Worm (Caenorhabditis elegans) whole organism, L4 larva: ENCODE results near the gene tag-89.

Source experiments
- F26F4.8 ChIP-seq: fragments of 200-800 bp; sonication (Bioruptor generic); conservative IDR thresholded peaks from 2 replicates; pipeline ENCODE4 v1.3.6; 2022; ENCODE audit warnings: missing genetic modification characterization, missing compliant biosample characterization
- F44E2.7 ChIP-seq: fragments of 200-800 bp; sonication (Bioruptor generic); IDR thresholded peaks from 2 replicates; pipeline ENCODE4 v2.1.2; 2022; ENCODE audit warnings: missing genetic modification characterization, missing compliant biosample characterization
- T20F7.1 ChIP-seq: fragments of 200-800 bp; sonication (Bioruptor generic); optimal IDR thresholded peaks from 2 replicates; lab custom pipeline; 2018; ENCODE audit warnings: mild to moderate bottlenecking, missing genetic modification characterization, missing compliant biosample characterization
- T26A8.4 ChIP-seq: fragments of 200-800 bp; sonication (Bioruptor generic); IDR thresholded peaks from 2 replicates; pipeline ENCODE4 v1.3.6; 2022; ENCODE audit warnings: missing genetic modification characterization, missing compliant biosample characterization
- ZK337.2 ChIP-seq: fragments of 200-800 bp; sonication (Bioruptor generic); IDR thresholded peaks from 2 replicates; pipeline ENCODE4 v1.3.6; 2022; ENCODE audit warnings: missing genetic modification reagents, missing genetic modification characterization, missing compliant biosample characterization
- aha-1 ChIP-seq: fragments of 150-350 bp; peaks from one replicate; lab custom pipeline; 2014; ENCODE audit warnings: missing biosample characterization, missing genetic modification characterization
- ama-1 ChIP-seq: fragments of 150-350 bp; optimal IDR thresholded peaks from 2 replicates; lab custom pipeline; 2014; ENCODE audit warnings: inconsistent platforms, mixed read lengths
- ceh-20 ChIP-seq: fragments of 200-800 bp; sonication (Bioruptor generic); IDR thresholded peaks from 2 replicates; pipeline ENCODE4 v1.3.6; 2022; ENCODE audit warnings: missing genetic modification reagents, missing genetic modification characterization, missing compliant biosample characterization
- ceh-82 ChIP-seq: sonication (generic microtip); optimal IDR thresholded peaks from 2 replicates; lab custom pipeline; 2017; ENCODE audit warnings: missing biosample characterization, missing genetic modification characterization
- daf-16 ChIP-seq, 3 experiments: sonication (generic microtip); optimal IDR thresholded peaks; 2 replicates each; lab custom pipeline; 2016 to 2017; ENCODE audit warnings: missing genetic modification characterization in 3 of 3, missing genetic modification reagents in 3 of 3, mild to moderate bottlenecking in 2 of 3, missing compliant biosample characterization in 2 of 3, missing biosample characterization in 1 of 3, moderate library complexity in 1 of 3
- dmd-6 ChIP-seq: fragments of 200-800 bp; sonication (Bioruptor generic); IDR thresholded peaks from 2 replicates; pipeline ENCODE4 v1.3.6; 2022; ENCODE audit warnings: missing genetic modification reagents, missing genetic modification characterization, missing compliant biosample characterization
- dpl-1 ChIP-seq: fragments of 150-350 bp; optimal IDR thresholded peaks from 2 replicates; lab custom pipeline; 2014; ENCODE audit warnings: missing biosample characterization, missing genetic modification reagents, missing genetic modification characterization
- egl-27 ChIP-seq: sonication (generic microtip); optimal IDR thresholded peaks from 3 replicates; lab custom pipeline; 2017; ENCODE audit warnings: missing biosample characterization, missing genetic modification reagents, missing genetic modification characterization
- egl-43 ChIP-seq: fragments of 200-800 bp; sonication (Bioruptor generic); IDR thresholded peaks from 2 replicates; pipeline ENCODE4 v1.3.6; 2022; ENCODE audit warnings: missing genetic modification reagents, missing genetic modification characterization, missing compliant biosample characterization
- hlh-11 ChIP-seq: fragments of 200-800 bp; sonication (Bioruptor generic); optimal IDR thresholded peaks from 2 replicates; lab custom pipeline; 2018; ENCODE audit warnings: mild to moderate bottlenecking, missing genetic modification characterization, missing compliant biosample characterization
- hlh-30 ChIP-seq: sonication (generic microtip); optimal IDR thresholded peaks from 2 replicates; lab custom pipeline; 2017; ENCODE audit warnings: antibody characterized with exemption, mild to moderate bottlenecking, missing genetic modification characterization, missing compliant biosample characterization; ENCODE audit not compliant: insufficient read depth
- hmg-1.1 ChIP-seq: fragments of 200-800 bp; sonication (Bioruptor generic); IDR thresholded peaks from 2 replicates; pipeline ENCODE4 v1.3.6; 2022; ENCODE audit warnings: missing genetic modification reagents, missing genetic modification characterization, missing compliant biosample characterization
- jun-1 ChIP-seq: fragments of 150-350 bp; optimal IDR thresholded peaks from 2 replicates; lab custom pipeline; 2014; ENCODE audit warnings: missing biosample characterization, missing genetic modification reagents, missing genetic modification characterization
- lim-7 ChIP-seq: fragments of 200-800 bp; sonication (Bioruptor generic); IDR thresholded peaks from 2 replicates; pipeline ENCODE4 v1.3.6; 2022; ENCODE audit warnings: missing genetic modification characterization, missing compliant biosample characterization
- lin-13 ChIP-seq: fragments of 150-350 bp; optimal IDR thresholded peaks from 2 replicates; lab custom pipeline; 2014; ENCODE audit warnings: missing biosample characterization, missing genetic modification reagents, missing genetic modification characterization
- lin-29 ChIP-seq: fragments of 200-800 bp; sonication (Bioruptor generic); IDR thresholded peaks from 2 replicates; pipeline ENCODE4 v1.3.6; 2022; ENCODE audit warnings: missing genetic modification reagents, missing genetic modification characterization, missing compliant biosample characterization
- lin-38 ChIP-seq: fragments of 200-800 bp; sonication (Bioruptor generic); IDR thresholded peaks from 2 replicates; pipeline ENCODE4 v1.3.6; 2022; ENCODE audit warnings: missing genetic modification reagents, missing genetic modification characterization, missing compliant biosample characterization
- lin-39 ChIP-seq: fragments of 150-350 bp; optimal IDR thresholded peaks from 2 replicates; lab custom pipeline; 2014; ENCODE audit warnings: missing biosample characterization, missing genetic modification reagents, missing genetic modification characterization
- lir-3 ChIP-seq: sonication (generic microtip); optimal IDR thresholded peaks from 2 replicates; lab custom pipeline; 2016; ENCODE audit warnings: mild to moderate bottlenecking, missing genetic modification characterization, missing compliant biosample characterization
- madf-5 ChIP-seq, 2 experiments: fragments of 200-800 bp; sonication (Bioruptor generic); IDR thresholded peaks; 2 replicates each; pipeline ENCODE4 v1.3.6; 2022; ENCODE audit warnings: missing compliant biosample characterization in 2 of 2, missing genetic modification characterization in 2 of 2
- mdl-1 ChIP-seq, 2 experiments: fragments of 150-350 bp in 1 of 2; sonication (generic microtip) in 1 of 2; optimal IDR thresholded peaks; 2 replicates each; lab custom pipeline; 2014 to 2017; ENCODE audit warnings: missing biosample characterization in 2 of 2, missing genetic modification characterization in 2 of 2
- mep-1 ChIP-seq: fragments of 150-350 bp; sonication (generic microtip); optimal IDR thresholded peaks from 3 replicates; lab custom pipeline; 2014; ENCODE audit warnings: missing biosample characterization, missing genetic modification characterization
- nhr-11 ChIP-seq: fragments of 150-350 bp; optimal IDR thresholded peaks from 2 replicates; lab custom pipeline; 2014; ENCODE audit warnings: missing biosample characterization, missing genetic modification characterization
- nhr-111 ChIP-seq: fragments of 200-800 bp; sonication (Bioruptor generic); optimal IDR thresholded peaks from 2 replicates; lab custom pipeline; 2018; ENCODE audit warnings: mild to moderate bottlenecking, missing genetic modification characterization, missing compliant biosample characterization
- nhr-237 ChIP-seq: sonication (generic microtip); optimal IDR thresholded peaks from 2 replicates; lab custom pipeline; 2017; ENCODE audit warnings: missing biosample characterization, missing genetic modification characterization
- nhr-41 ChIP-seq: fragments of 200-800 bp; sonication (Bioruptor generic); IDR thresholded peaks from 2 replicates; pipeline ENCODE4 v1.3.6; 2022; ENCODE audit warnings: missing genetic modification reagents, missing genetic modification characterization, missing compliant biosample characterization
- nhr-76 ChIP-seq: fragments of 150-350 bp; optimal IDR thresholded peaks from 2 replicates; lab custom pipeline; 2014; ENCODE audit warnings: missing biosample characterization, missing genetic modification characterization
- pha-4 ChIP-seq, 2 experiments: fragments of 150-350 bp in 1 of 2; fragments of 200-800 bp in 1 of 2; sonication (Bioruptor generic) in 1 of 2; IDR thresholded peaks in 1 of 2; optimal IDR thresholded peaks in 1 of 2; 2 replicates each; pipeline versions ENCODE4 v1.3.6 to Lab custom; 2014 to 2022; ENCODE audit warnings: missing genetic modification characterization in 2 of 2, missing genetic modification reagents in 2 of 2, missing biosample characterization in 1 of 2, missing compliant biosample characterization in 1 of 2
- php-3 ChIP-seq: fragments of 200-800 bp; sonication (Bioruptor generic); IDR thresholded peaks from 2 replicates; pipeline ENCODE4 v1.3.6; 2022; ENCODE audit warnings: missing genetic modification reagents, missing genetic modification characterization, missing compliant biosample characterization
- snpc-1.2 ChIP-seq: fragments of 200-800 bp; sonication (Bioruptor generic); IDR thresholded peaks from 2 replicates; pipeline ENCODE4 v1.3.6; 2022; ENCODE audit warnings: missing genetic modification reagents, missing genetic modification characterization, missing compliant biosample characterization
- unc-62 ChIP-seq, 3 experiments: fragments of 150-350 bp in 1 of 3; sonication (generic microtip); optimal IDR thresholded peaks in 2 of 3; peaks in 1 of 3; 1 replicate in 1 of 3; 2 replicates in 2 of 3; lab custom pipeline; 2014 to 2017; ENCODE audit warnings: missing biosample characterization in 3 of 3, missing genetic modification characterization in 3 of 3, missing genetic modification reagents in 3 of 3, missing genotype in 1 of 3
- zag-1 ChIP-seq: fragments of 150-350 bp; optimal IDR thresholded peaks from 2 replicates; lab custom pipeline; 2014; ENCODE audit warnings: missing biosample characterization, missing genetic modification characterization
- zfp-2 ChIP-seq: sonication (generic microtip); optimal IDR thresholded peaks from 2 replicates; lab custom pipeline; 2016; ENCODE audit warnings: mild to moderate bottlenecking, missing genetic modification characterization, missing compliant biosample characterization
- zfp-3 ChIP-seq: fragments of 200-800 bp; sonication (Bioruptor generic); conservative IDR thresholded peaks from 2 replicates; pipeline ENCODE4 v1.3.6; 2022; ENCODE audit warnings: missing genetic modification reagents, missing genetic modification characterization, missing compliant biosample characterization
- ztf-7 ChIP-seq: fragments of 150-350 bp; optimal IDR thresholded peaks from 2 replicates; lab custom pipeline; 2014; ENCODE audit warnings: missing biosample characterization, missing genetic modification characterization

Gene tag-89

ce11 chrIV:11353946-11354458, 40.3 kb upstream of the tag-89 start, which contains the start of gene T01G1.2:
Gene T01G1.2, plus strand, starts transcription at chrIV:11354408.
- no peak for TF ChIP-seq hlh-11 (tag; lab: Kevin White, UChicago)
- no peak for TF ChIP-seq zag-1 (tag; lab: Kevin White, UChicago)
- TF ChIP-seq unc-62 (GFP tag; optimal IDR thresholded peaks at IDR 0.05 in 1 of 2; lab: Kevin White, UChicago) = peak in 1 of 2 experiments; percentile 10
- TF ChIP-seq unc-62 (tag; optimal IDR thresholded peaks at IDR 0.05; lab: Kevin White, UChicago) = no peak
- TF ChIP-seq T26A8.4 (GFP tag; lab: Robert Waterston, UW) = no peak
- peak; percentile 71 for TF ChIP-seq hlh-30 (tag; lab: Kevin White, UChicago)
- TF ChIP-seq daf-16 (GFP tag; optimal IDR thresholded peaks at IDR 0.05; lab: Kevin White, UChicago) = peak in 1 of 2 experiments; percentile 42
- TF ChIP-seq daf-16 (tag; optimal IDR thresholded peaks at IDR 0.05; lab: Kevin White, UChicago) = no peak
- TF ChIP-seq ceh-20 (GFP tag; lab: Robert Waterston, UW) = peak; percentile 33; the same call in 1 of the 2 replicates
- TF ChIP-seq zfp-3 = no peak
- no peak for TF ChIP-seq jun-1 (tag; lab: Kevin White, UChicago)
- peak; percentile 11 for TF ChIP-seq mep-1 (tag; lab: Kevin White, UChicago)
- no peak for TF ChIP-seq lin-39 (tag; lab: Kevin White, UChicago)
- no peak for TF ChIP-seq ama-1 (lab: Kevin White, UChicago)
- no peak for TF ChIP-seq lim-7 (GFP tag; lab: Robert Waterston, UW)
- peak; percentile 25 for TF ChIP-seq nhr-11 (tag; lab: Kevin White, UChicago)

ce11 chrIV:11359769-11360168, 34.6 kb upstream of the tag-89 start, which contains the start of gene klp-12:
Gene klp-12, minus strand, starts transcription at chrIV:11359869.
- TF ChIP-seq lin-29 (GFP tag; lab: Robert Waterston, UW) = no peak
- TF ChIP-seq egl-27 = no peak
- TF ChIP-seq lim-7 (GFP tag; lab: Robert Waterston, UW) = no peak
- no peak for TF ChIP-seq pha-4 (GFP tag; IDR thresholded peaks at IDR 0.05; lab: Robert Waterston, UW)
- no peak for TF ChIP-seq pha-4 (tag; optimal IDR thresholded peaks at IDR 0.05; lab: Kevin White, UChicago)
- TF ChIP-seq F44E2.7 (GFP tag; lab: Robert Waterston, UW) = no peak
- TF ChIP-seq madf-5 (GFP tag; IDR thresholded peaks at IDR 0.05; lab: Robert Waterston, UW) = no peak
- no peak for TF ChIP-seq hlh-11 (tag; lab: Kevin White, UChicago)
- no peak for TF ChIP-seq nhr-76 (tag; lab: Kevin White, UChicago)

ce11 chrIV:11361409-11361808, 32.9 kb upstream of the tag-89 start, which contains the start of gene T01G1.4:
Gene T01G1.4, minus strand, starts transcription at chrIV:11361509.
- TF ChIP-seq zfp-2 (no peak), nhr-111 (GFP tag; lab: Kevin White, UChicago) (no peak), ceh-20 (GFP tag; lab: Robert Waterston, UW) (no peak), F26F4.8 (GFP tag; lab: Robert Waterston, UW) (no peak), T20F7.1 (GFP tag; lab: Kevin White, UChicago) (no peak), unc-62 (GFP tag; optimal IDR thresholded peaks at IDR 0.05 in 1 of 2; lab: Kevin White, UChicago) (no peak), unc-62 (tag; optimal IDR thresholded peaks at IDR 0.05; lab: Kevin White, UChicago) (no peak), mdl-1 (tag; optimal IDR thresholded peaks at IDR 0.05; lab: Kevin White, UChicago) (no peak), php-3 (GFP tag; lab: Robert Waterston, UW) (no peak), nhr-237 (tag; lab: Kevin White, UChicago) (no peak), lir-3 (no peak)

- no peak for TF ChIP-seq daf-16 (GFP tag; optimal IDR thresholded peaks at IDR 0.05; lab: Kevin White, UChicago)
- TF ChIP-seq daf-16 (tag; optimal IDR thresholded peaks at IDR 0.05; lab: Kevin White, UChicago) = peak; percentile 42
- peak; percentile 53 for TF ChIP-seq aha-1 (tag; lab: Kevin White, UChicago)
- peak; percentile 63 for TF ChIP-seq hlh-11 (tag; lab: Kevin White, UChicago)
- TF ChIP-seq hlh-30 (tag; lab: Kevin White, UChicago) = no peak
- no peak for TF ChIP-seq snpc-1.2 (GFP tag; lab: Robert Waterston, UW)
- TF ChIP-seq unc-62 (GFP tag; optimal IDR thresholded peaks at IDR 0.05 in 1 of 2; lab: Kevin White, UChicago) = peak in 1 of 2 experiments; percentile 61
- TF ChIP-seq unc-62 (tag; optimal IDR thresholded peaks at IDR 0.05; lab: Kevin White, UChicago) = no peak
- no peak for TF ChIP-seq egl-43 (GFP tag; lab: Robert Waterston, UW)
- TF ChIP-seq nhr-111 (GFP tag; lab: Kevin White, UChicago) = no peak
- TF ChIP-seq lin-29 (GFP tag; lab: Robert Waterston, UW) = no peak
- TF ChIP-seq ceh-82 (tag; lab: Kevin White, UChicago) = no peak
- no peak for TF ChIP-seq lin-13
- no peak for TF ChIP-seq ztf-7 (tag; lab: Kevin White, UChicago)
- TF ChIP-seq dmd-6 = no peak
- no peak for TF ChIP-seq dpl-1
- peak; percentile 76 for TF ChIP-seq hmg-1.1
- no peak for TF ChIP-seq nhr-41 (GFP tag; lab: Robert Waterston, UW)
- no peak for TF ChIP-seq ZK337.2
- no peak for TF ChIP-seq lin-38 (GFP tag; lab: Robert Waterston, UW)
Observed at ce11 chrIV:11363806-11364562, 30.4 kb upstream of the tag-89 start.
